Worm (Caenorhabditis elegans) whole organism, young adult: ENCODE measurements around the gene clec-82.

Experiments used
- F49E8.2 ChIP-seq: sonication (generic microtip); optimal IDR thresholded peaks from 3 replicates; lab custom pipeline; 2017; ENCODE audit warnings: missing genetic modification characterization, mild to moderate bottlenecking, missing compliant biosample characterization, antibody characterized with exemption, moderate library complexity; ENCODE audit not compliant: insufficient read depth
- ama-1 ChIP-seq, 3 experiments: fragments of 150-350 bp in 1 of 3; sonication (generic microtip) in 2 of 3; optimal IDR thresholded peaks; 2 replicates each; lab custom pipeline; 2014 to 2018; ENCODE audit warnings: missing biosample characterization in 2 of 3, missing genetic modification characterization in 2 of 3, missing genetic modification reagents in 2 of 3
- ccch-3 ChIP-seq: fragments of 200-800 bp; sonication (Bioruptor generic); optimal IDR thresholded peaks from 2 replicates; lab custom pipeline; 2018; ENCODE audit warnings: mild to moderate bottlenecking, missing genetic modification characterization, missing compliant biosample characterization
- fkh-3 ChIP-seq: sonication (generic microtip); optimal IDR thresholded peaks from 2 replicates; lab custom pipeline; 2016; ENCODE audit warnings: mild to moderate bottlenecking, missing genetic modification characterization, missing compliant biosample characterization
- let-526 ChIP-seq: fragments of 200-800 bp; sonication (Bioruptor generic); IDR thresholded peaks from 2 replicates; pipeline ENCODE4 v1.3.6; 2022; ENCODE audit warnings: missing genetic modification reagents, missing genetic modification characterization, missing compliant biosample characterization
- nfya-1 ChIP-seq: sonication (generic microtip); optimal IDR thresholded peaks from 2 replicates; lab custom pipeline; 2017; ENCODE audit warnings: antibody characterized with exemption, missing compliant biosample characterization, missing genetic modification characterization, borderline replicate concordance; ENCODE audit not compliant: insufficient read depth
- repo-1 ChIP-seq: sonication (generic microtip); optimal IDR thresholded peaks from 2 replicates; lab custom pipeline; 2017; ENCODE audit warnings: mild to moderate bottlenecking, missing genetic modification characterization, missing compliant biosample characterization

DNA sequence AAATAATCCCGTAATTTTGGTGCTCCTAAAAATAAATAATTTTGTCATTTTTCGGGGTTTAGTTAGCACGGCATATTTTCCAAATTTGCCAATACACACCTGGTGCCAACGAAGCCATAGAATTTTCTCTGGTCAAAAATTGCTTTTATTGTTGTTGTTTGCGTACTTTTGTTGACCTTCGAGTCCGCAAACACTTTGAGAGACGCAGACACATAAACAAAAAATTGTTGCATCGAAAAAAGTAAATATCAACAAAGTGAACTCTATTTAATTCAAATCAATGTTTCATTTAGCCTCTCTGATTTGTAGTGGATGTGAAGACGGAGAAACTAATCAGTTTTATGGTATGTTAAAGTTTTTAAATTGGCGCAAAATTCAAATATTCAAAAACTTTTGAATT lies 10.8 kb downstream of the clec-82 start, which contains the start of gene Y54G2A.40:
- TF ChIP-seq let-526 (GFP tag; lab: Robert Waterston, UW) (no peak), fkh-3 (tag; lab: Kevin White, UChicago) (no peak), repo-1 (tag; lab: Kevin White, UChicago) (no peak), ccch-3 (GFP tag; lab: Kevin White, UChicago) (no peak), nfya-1 (tag; lab: Kevin White, UChicago) (no peak), F49E8.2 (tag; lab: Kevin White, UChicago) (no peak), ama-1 (optimal IDR thresholded peaks at IDR 0.05; lab: Kevin White, UChicago) (no peak), ama-1 (GFP tag; optimal IDR thresholded peaks at IDR 0.05; lab: Kevin White, UChicago) (no peak)
